Fruit fly (Drosophila melanogaster) whole organism, embryonic: ENCODE data around the gene CG5886.

ENCODE experiments used
- C15 ChIP-seq: fragments of 200-800 bp; sonication (Bioruptor generic); IDR thresholded peaks from 3 replicates; pipeline ENCODE4 v1.3.6; 2022; ENCODE audit warnings: missing biosample characterization, missing genetic modification characterization
- CG1024 ChIP-seq: fragments of 200-800 bp; sonication (Bioruptor generic); IDR thresholded peaks from 2 replicates; pipeline ENCODE4 v1.3.6; 2022; ENCODE audit warnings: missing biosample characterization, missing genetic modification characterization
- CG10431 ChIP-seq: fragments of 200-800 bp; sonication (Bioruptor generic); optimal IDR thresholded peaks from 3 replicates; lab custom pipeline; 2018; ENCODE audit warnings: missing biosample characterization, mild to moderate bottlenecking, missing genetic modification characterization
- CG11085 ChIP-seq: fragments of 200-800 bp; sonication (Bioruptor generic); IDR thresholded peaks from 2 replicates; pipeline ENCODE4 v1.3.6; 2022; ENCODE audit warnings: missing biosample characterization, missing genetic modification characterization
- CG11504 ChIP-seq: fragments of 200-800 bp; sonication (Bioruptor generic); optimal IDR thresholded peaks from 3 replicates; lab custom pipeline; 2019; ENCODE audit warnings: missing biosample characterization, mild to moderate bottlenecking, missing genetic modification characterization, moderate library complexity
- CG11695 ChIP-seq: fragments of 200-800 bp; sonication (Bioruptor generic); IDR thresholded peaks from 3 replicates; pipeline ENCODE4 v1.3.6; 2022; ENCODE audit warnings: missing biosample characterization, missing genetic modification characterization
- CG1233 ChIP-seq: fragments of 200-800 bp; sonication (Bioruptor generic); optimal IDR thresholded peaks from 4 replicates; lab custom pipeline; 2018; ENCODE audit warnings: missing biosample characterization, mild to moderate bottlenecking, missing genetic modification characterization
- CG12942 ChIP-seq: fragments of 200-800 bp; sonication (Bioruptor generic); optimal IDR thresholded peaks from 3 replicates; lab custom pipeline; 2016; ENCODE audit warnings: missing biosample characterization, missing genetic modification characterization
- CG13287 ChIP-seq: fragments of 200-800 bp; sonication (Bioruptor generic); IDR thresholded peaks from 2 replicates; pipeline ENCODE4 v1.3.6; 2022; ENCODE audit warnings: missing biosample characterization, missing genetic modification characterization; ENCODE audit not compliant: partially characterized antibody
- CG15073 ChIP-seq: fragments of 200-800 bp; sonication (Bioruptor generic); optimal IDR thresholded peaks from 2 replicates; lab custom pipeline; 2016; ENCODE audit warnings: missing biosample characterization, missing genetic modification characterization
- CG15479 ChIP-seq: fragments of 200-800 bp; sonication (Bioruptor generic); optimal IDR thresholded peaks from 3 replicates; lab custom pipeline; 2019; ENCODE audit warnings: missing biosample characterization, mild to moderate bottlenecking, missing genetic modification characterization, moderate library complexity
- CG1792 ChIP-seq: fragments of 200-800 bp; sonication (Bioruptor generic); optimal IDR thresholded peaks from 2 replicates; lab custom pipeline; 2016; ENCODE audit warnings: missing biosample characterization, missing genetic modification characterization
- CG2712 ChIP-seq: fragments of 200-800 bp; optimal IDR thresholded peaks from 3 replicates; lab custom pipeline; 2019; ENCODE audit warnings: missing biosample characterization, mild to moderate bottlenecking, missing genetic modification characterization, moderate library complexity
- CG31388 ChIP-seq: fragments of 200-800 bp; sonication (Bioruptor generic); optimal IDR thresholded peaks from 2 replicates; lab custom pipeline; 2016; ENCODE audit warnings: missing biosample characterization, missing genetic modification characterization
- CG3726 ChIP-seq: fragments of 200-800 bp; sonication (Bioruptor generic); IDR thresholded peaks from 3 replicates; pipeline ENCODE4, ENCODE4 v1.3.6; 2022; ENCODE audit warnings: missing biosample characterization, missing genetic modification characterization
- CG43689 ChIP-seq: fragments of 200-800 bp; sonication (Bioruptor generic); IDR thresholded peaks from 2 replicates; pipeline ENCODE4 v1.3.6; 2022; ENCODE audit warnings: missing biosample characterization, missing genetic modification characterization
- CG4424 ChIP-seq: fragments of 200-800 bp; sonication (Bioruptor generic); optimal IDR thresholded peaks from 3 replicates; lab custom pipeline; 2016; ENCODE audit warnings: missing biosample characterization, missing genetic modification characterization
- CG4617 ChIP-seq: fragments of 200-800 bp; sonication (Bioruptor generic); optimal IDR thresholded peaks from 3 replicates; lab custom pipeline; 2016; ENCODE audit warnings: missing biosample characterization, missing genetic modification characterization, borderline replicate concordance
- CG4854 ChIP-seq: fragments of 200-800 bp; sonication (Bioruptor generic); optimal IDR thresholded peaks from 2 replicates; lab custom pipeline; 2016; ENCODE audit warnings: missing biosample characterization, missing genetic modification characterization, inconsistent platforms
- CG5180 ChIP-seq: fragments of 200-800 bp; sonication (Bioruptor generic); optimal IDR thresholded peaks from 3 replicates; lab custom pipeline; 2017; ENCODE audit warnings: missing biosample characterization, missing genetic modification characterization, mild to moderate bottlenecking, moderate library complexity, missing genetic modification reagents
- CG5245 ChIP-seq: fragments of 200-800 bp; sonication (Bioruptor generic); optimal IDR thresholded peaks from 3 replicates; lab custom pipeline; 2016; ENCODE audit warnings: missing biosample characterization, missing genetic modification characterization
- CG6683 ChIP-seq: fragments of 200-800 bp; sonication (Bioruptor generic); optimal IDR thresholded peaks from 2 replicates; lab custom pipeline; 2017; ENCODE audit warnings: missing biosample characterization, mild to moderate bottlenecking, missing genetic modification characterization, missing genetic modification reagents
- CG9437 ChIP-seq: fragments of 200-800 bp; sonication (Bioruptor generic); optimal IDR thresholded peaks from 2 replicates; lab custom pipeline; 2018; ENCODE audit warnings: missing biosample characterization, mild to moderate bottlenecking, missing genetic modification characterization
- CoRest ChIP-seq: fragments of 200-800 bp; sonication (Bioruptor generic); optimal IDR thresholded peaks from 3 replicates; lab custom pipeline; 2018; ENCODE audit warnings: missing biosample characterization, mild to moderate bottlenecking, missing genetic modification characterization, moderate library complexity
- D19B ChIP-seq: fragments of 200-800 bp; sonication (Bioruptor generic); optimal IDR thresholded peaks from 2 replicates; lab custom pipeline; 2017; ENCODE audit warnings: missing biosample characterization, mild to moderate bottlenecking, missing genetic modification characterization
- Doc3 ChIP-seq: fragments of 200-800 bp; sonication (Bioruptor generic); IDR thresholded peaks from 3 replicates; pipeline ENCODE4 v1.3.6; 2022; ENCODE audit warnings: missing biosample characterization, missing genetic modification characterization; ENCODE audit not compliant: partially characterized antibody
- Ets65A ChIP-seq: fragments of 200-800 bp; sonication (Bioruptor generic); peaks from one replicate; lab custom pipeline; 2016; ENCODE audit warnings: missing biosample characterization, missing genetic modification characterization
- Fer1 ChIP-seq: fragments of 200-800 bp; sonication (Bioruptor generic); optimal IDR thresholded peaks from 2 replicates; lab custom pipeline; 2017; ENCODE audit warnings: missing biosample characterization, mild to moderate bottlenecking, missing genetic modification characterization
- H2.0 ChIP-seq: fragments of 200-800 bp; sonication (Bioruptor generic); IDR thresholded peaks from 2 replicates; pipeline ENCODE4 v1.3.6; 2022; ENCODE audit warnings: missing biosample characterization, missing genetic modification characterization
- HLH4C ChIP-seq: fragments of 200-800 bp; sonication (Bioruptor generic); IDR thresholded peaks from 3 replicates; pipeline ENCODE4 v1.3.6; 2022; ENCODE audit warnings: missing biosample characterization, missing genetic modification characterization; ENCODE audit not compliant: partially characterized antibody
- HLHmδ ChIP-seq: fragments of 200-800 bp; sonication (Bioruptor generic); optimal IDR thresholded peaks from 2 replicates; lab custom pipeline; 2018; ENCODE audit warnings: missing biosample characterization, mild to moderate bottlenecking, missing genetic modification characterization, moderate library complexity
- Hmr ChIP-seq: fragments of 200-800 bp; sonication (Bioruptor generic); optimal IDR thresholded peaks from 3 replicates; lab custom pipeline; 2017; ENCODE audit warnings: mild to moderate bottlenecking, missing biosample characterization, missing genetic modification reagents, missing genetic modification characterization
- Hmx ChIP-seq: fragments of 200-800 bp; sonication (Bioruptor generic); optimal IDR thresholded peaks from 2 replicates; lab custom pipeline; 2016; ENCODE audit warnings: missing biosample characterization, missing genetic modification characterization
- Hsf ChIP-seq: fragments of 200-800 bp; sonication (Bioruptor generic); optimal IDR thresholded peaks from 3 replicates; lab custom pipeline; 2016; ENCODE audit warnings: missing biosample characterization, missing genetic modification characterization
- NfI ChIP-seq: fragments of 200-800 bp; sonication (Bioruptor generic); optimal IDR thresholded peaks from 3 replicates; lab custom pipeline; 2018; ENCODE audit warnings: missing biosample characterization, mild to moderate bottlenecking, missing genetic modification characterization, moderate library complexity
- Optix ChIP-seq: fragments of 200-800 bp; sonication (Bioruptor generic); IDR thresholded peaks from 3 replicates; pipeline ENCODE4 v1.3.6; 2022; ENCODE audit warnings: missing biosample characterization, missing genetic modification characterization
- Xrp1 ChIP-seq: fragments of 200-800 bp; sonication (Bioruptor generic); IDR thresholded peaks from 2 replicates; pipeline ENCODE4 v1.3.6; 2022; ENCODE audit warnings: missing biosample characterization, missing genetic modification characterization
- btn ChIP-seq: fragments of 200-800 bp; sonication (Bioruptor generic); optimal IDR thresholded peaks from 2 replicates; lab custom pipeline; 2016; ENCODE audit warnings: missing biosample characterization, missing genetic modification characterization
- cad ChIP-seq: fragments of >200 bp; optimal IDR thresholded peaks from 2 replicates; lab custom pipeline; 2017; ENCODE audit warnings: missing biosample characterization, missing genetic modification characterization
- corto ChIP-seq: fragments of 200-800 bp; sonication (Bioruptor generic); optimal IDR thresholded peaks from 2 replicates; lab custom pipeline; 2016; ENCODE audit warnings: missing biosample characterization, mild to moderate bottlenecking, missing genetic modification characterization, moderate library complexity
- emc ChIP-seq: fragments of 200-800 bp; sonication (Bioruptor generic); optimal IDR thresholded peaks from 2 replicates; lab custom pipeline; 2016; ENCODE audit warnings: missing biosample characterization, missing genetic modification characterization
- hth ChIP-seq: fragments of >200 bp; optimal IDR thresholded peaks from 2 replicates; lab custom pipeline; 2017; ENCODE audit warnings: inconsistent platforms
- jing ChIP-seq: fragments of 200-800 bp; sonication (Bioruptor generic); optimal IDR thresholded peaks from 2 replicates; lab custom pipeline; 2018; ENCODE audit warnings: missing biosample characterization, mild to moderate bottlenecking, missing genetic modification characterization
- lab ChIP-seq: fragments of 200-800 bp; sonication (Bioruptor generic); optimal IDR thresholded peaks from 3 replicates; lab custom pipeline; 2017; ENCODE audit warnings: missing biosample characterization, missing genetic modification characterization, mild to moderate bottlenecking, moderate library complexity, missing genetic modification reagents
- lilli ChIP-seq: fragments of 200-800 bp; sonication (Bioruptor generic); optimal IDR thresholded peaks from 3 replicates; lab custom pipeline; 2016; ENCODE audit warnings: missing biosample characterization, missing genetic modification characterization
- salm ChIP-seq: fragments of 200-800 bp; sonication (Bioruptor generic); optimal IDR thresholded peaks from 2 replicates; lab custom pipeline; 2018; ENCODE audit warnings: missing biosample characterization, mild to moderate bottlenecking, missing genetic modification characterization
- sna ChIP-seq: fragments of 200-800 bp; sonication (Bioruptor generic); IDR thresholded peaks from 2 replicates; pipeline ENCODE4 v1.3.6; 2022; ENCODE audit warnings: missing biosample characterization, missing genetic modification characterization; ENCODE audit not compliant: partially characterized antibody
- tna ChIP-seq: fragments of 200-800 bp; sonication (Bioruptor generic); IDR thresholded peaks from 2 replicates; pipeline ENCODE4 v1.3.6; 2022; ENCODE audit warnings: missing biosample characterization, missing genetic modification characterization; ENCODE audit not compliant: partially characterized antibody
- twi ChIP-seq: fragments of 200-800 bp; optimal IDR thresholded peaks from 2 replicates; lab custom pipeline; 2019; ENCODE audit warnings: missing biosample characterization, mild to moderate bottlenecking, missing genetic modification characterization, moderate library complexity
- unc-4 ChIP-seq: fragments of 200-800 bp; sonication (Bioruptor generic); IDR thresholded peaks from 2 replicates; pipeline ENCODE4 v1.3.6; 2022; ENCODE audit warnings: missing biosample characterization, missing genetic modification characterization; ENCODE audit not compliant: partially characterized antibody

CG5886 gene

dm6 chr3R:25879324-25879766 lies 27.9 kb downstream of the CG5886 start (continued):
- TF ChIP-seq CG1233 (peak; percentile 34), D19B (GFP tag; lab: Kevin White, UChicago) (peak; percentile 48), CoRest (peak; percentile 87), twi (tag; lab: Kevin White, UChicago) (peak; percentile 64), CG5245 (GFP tag; lab: Kevin White, UChicago) (peak; percentile 60), corto (GFP tag; lab: Kevin White, UChicago) (no peak), CG6683 (peak; percentile 51), Hsf (peak; percentile 73), hth (lab: Kevin White, UChicago) (no peak), Xrp1 (peak; percentile 83), CG12942 (peak; percentile 64), btn (GFP tag; lab: Kevin White, UChicago) (peak; percentile 50), CG4617 (GFP tag; lab: Kevin White, UChicago) (no peak), unc-4 (GFP tag; lab: Robert Waterston, UW) (no peak), CG43689 (GFP tag; lab: Robert Waterston, UW) (no peak), Optix (GFP tag; lab: Robert Waterston, UW) (no peak), sna (no peak), CG11085 (no peak; the same call in none of the 2 replicates), Doc3 (GFP tag; lab: Robert Waterston, UW) (no peak), lab (GFP tag; lab: Kevin White, UChicago) (peak; percentile 79), CG15479 (no peak), CG11504 (tag; lab: Kevin White, UChicago) (peak; percentile 85), Hmr (GFP tag; lab: Kevin White, UChicago) (peak; percentile 35), NfI (GFP tag; lab: Kevin White, UChicago) (peak; percentile 77), CG11695 (GFP tag; lab: Robert Waterston, UW) (peak; percentile 61; the same call in 2 of the 3 replicates), CG1024 (GFP tag; lab: Robert Waterston, UW) (peak; percentile 66), CG2712 (tag; lab: Kevin White, UChicago) (peak; percentile 88), CG1792 (GFP tag; lab: Kevin White, UChicago) (peak; percentile 72), tna (GFP tag; lab: Robert Waterston, UW) (no peak), Ets65A (GFP tag; lab: Kevin White, UChicago) (peak; percentile 96), CG31388 (GFP tag; lab: Kevin White, UChicago) (no peak), CG9437 (GFP tag; lab: Kevin White, UChicago) (peak; percentile 77), emc (GFP tag; lab: Kevin White, UChicago) (peak; percentile 3), CG4424 (GFP tag; lab: Kevin White, UChicago) (peak; percentile 80), CG5180 (GFP tag; lab: Kevin White, UChicago) (peak; percentile 50), HLHmδ (GFP tag; lab: Kevin White, UChicago) (no peak), HLH4C (no peak), CG13287 (GFP tag; lab: Robert Waterston, UW) (no peak), CG10431 (GFP tag; lab: Kevin White, UChicago) (peak; percentile 26), cad (GFP tag; lab: Kevin White, UChicago) (no peak), CG15073 (GFP tag; lab: Kevin White, UChicago) (peak; percentile 9), jing (GFP tag; lab: Kevin White, UChicago) (peak; percentile 63), Hmx (GFP tag; lab: Kevin White, UChicago) (peak; percentile 64), CG3726 (GFP tag; lab: Robert Waterston, UW) (no peak), H2.0 (GFP tag; lab: Robert Waterston, UW) (peak; percentile 78), Fer1 (GFP tag; lab: Kevin White, UChicago) (peak; percentile 36), C15 (GFP tag; lab: Robert Waterston, UW) (0 out of 3 replicates have a peak, but pooled peaks have one; percentile 30), lilli (GFP tag; lab: Kevin White, UChicago) (peak; percentile 75), CG4854 (GFP tag; lab: Kevin White, UChicago) (peak; percentile 68), salm (peak; percentile 31)
